Worm (Caenorhabditis elegans): ENCODE measurements around the gene T05C7.4.

- TF ChIP-seq unc-86 (tag; optimal IDR thresholded peaks at IDR 0.05) (no peak), pha-4 (tag; optimal IDR thresholded peaks at IDR 0.05) (no peak), pag-3 (tag; optimal IDR thresholded peaks at IDR 0.05; ENCODE audit: borderline replicate concordance) (no peak), ref-2 (tag; optimal IDR thresholded peaks at IDR 0.05) (no peak), ceh-48 (tag; optimal IDR thresholded peaks at IDR 0.05) (no peak), ceh-24 (tag; optimal IDR thresholded peaks at IDR 0.05) (no peak)
Measured at ce11 chrIV:81428-81827, 28.0 kb upstream of the T05C7.4 start.
